Fruit fly (Drosophila melanogaster) whole organism, wandering third instar larva: ENCODE measurements around the gene CG42578.

Experiments used
- CG32264 ChIP-seq: fragments of 200-800 bp; sonication (Bioruptor generic); optimal IDR thresholded peaks from 2 replicates; lab custom pipeline; 2016; ENCODE audit warnings: missing biosample characterization, missing genetic modification characterization
- CG9705 ChIP-seq: fragments of 200-800 bp; sonication (Bioruptor generic); optimal IDR thresholded peaks from 2 replicates; lab custom pipeline; 2018; ENCODE audit warnings: missing biosample characterization, mild to moderate bottlenecking, missing genetic modification characterization
- Dfd ChIP-seq: fragments of >200 bp; optimal IDR thresholded peaks from 2 replicates; lab custom pipeline; 2017; ENCODE audit warnings: missing biosample characterization, missing genetic modification characterization
- Dif ChIP-seq: fragments of 200-275, 200-300 bp; sonication (Bioruptor generic); optimal IDR thresholded peaks from 2 replicates; lab custom pipeline; 2018; ENCODE audit warnings: missing biosample characterization, missing genetic modification characterization; ENCODE audit not compliant: partially characterized antibody
- HLH106 ChIP-seq: fragments of 200-800 bp; optimal IDR thresholded peaks from 3 replicates; lab custom pipeline; 2019; ENCODE audit warnings: missing biosample characterization, mild to moderate bottlenecking, missing genetic modification characterization, moderate library complexity
- Hr83 ChIP-seq: fragments of 200-300 bp; sonication (Bioruptor generic); optimal IDR thresholded peaks from 2 replicates; lab custom pipeline; 2016; ENCODE audit warnings: missing biosample characterization, mild to moderate bottlenecking, missing genetic modification characterization, moderate library complexity; ENCODE audit not compliant: poor library complexity, severe bottlenecking
- br ChIP-seq: fragments of 200-800 bp; sonication (Bioruptor generic); optimal IDR thresholded peaks from 2 replicates; lab custom pipeline; 2016; ENCODE audit warnings: missing biosample characterization, missing genetic modification characterization
- lola ChIP-seq: fragments of >200 bp; optimal IDR thresholded peaks from 2 replicates; lab custom pipeline; 2017; ENCODE audit warnings: missing biosample characterization, missing genetic modification characterization
- pan ChIP-seq: fragments of >200 bp; optimal IDR thresholded peaks from 2 replicates; lab custom pipeline; 2017
- rgr ChIP-seq: fragments of 200-800 bp; sonication (Bioruptor generic); optimal IDR thresholded peaks from 3 replicates; lab custom pipeline; 2016; ENCODE audit warnings: missing biosample characterization, mild to moderate bottlenecking, missing genetic modification characterization
- usp ChIP-seq: fragments of >200 bp; optimal IDR thresholded peaks from 2 replicates; lab custom pipeline; 2017; ENCODE audit warnings: missing biosample characterization, missing genetic modification characterization
- woc ChIP-seq: sonication (Bioruptor generic); optimal IDR thresholded peaks from 2 replicates; lab custom pipeline; 2016; ENCODE audit warnings: missing biosample characterization, mild to moderate bottlenecking, missing genetic modification characterization

- no peak for TF ChIP-seq woc (GFP tag; lab: Kevin White, UChicago)
- no peak for TF ChIP-seq CG9705 (GFP tag; lab: Kevin White, UChicago)
- no peak for TF ChIP-seq rgr (GFP tag; lab: Kevin White, UChicago)
- no peak for TF ChIP-seq usp (GFP tag; lab: Kevin White, UChicago)
- TF ChIP-seq HLH106 (tag; lab: Kevin White, UChicago): no peak
- TF ChIP-seq lola (GFP tag; lab: Kevin White, UChicago): no peak
- no peak for TF ChIP-seq Dif (GFP tag; lab: Kevin White, UChicago)
- no peak for TF ChIP-seq pan
- TF ChIP-seq CG32264 (GFP tag; lab: Kevin White, UChicago): no peak
- no peak for TF ChIP-seq br (GFP tag; lab: Kevin White, UChicago)
- TF ChIP-seq Dfd: no peak
- no peak for TF ChIP-seq Hr83 (GFP tag; lab: Kevin White, UChicago)
These were observed 48.9 kb downstream of the CG42578 start for dm6 chrX:20495117-20495516.
